Fruit fly (Drosophila melanogaster): ENCODE data around the gene Blos2.

Blos2 gene

dm6 chr3L:11052760-11053259 is 8.6 kb upstream of the Blos2 start:
- TF ChIP-seq CG6813 (GFP tag; optimal IDR thresholded peaks at IDR 0.05) (no peak), Drgx (GFP tag; IDR thresholded peaks at IDR 0.05) (peak; percentile 57; the same call in 1 of the 2 replicates), Ets65A (GFP tag) (peak; percentile 91), jigr1 (GFP tag; IDR thresholded peaks at IDR 0.05) (no peak)

dm6 chr3L:11053843-11054242 is 7.5 kb upstream of the Blos2 start, which contains the start of gene CG7888:
TSS of gene CG7888 (plus strand) at chr3L:11054035.
- 0 out of 3 replicates have a peak, but pooled peaks have one; percentile 57 for TF ChIP-seq CG2199 (GFP tag; IDR thresholded peaks at IDR 0.05)
- TF ChIP-seq crol (GFP tag; IDR thresholded peaks at IDR 0.05), result no peak
- TF ChIP-seq CG15269 (tag; optimal IDR thresholded peaks at IDR 0.05), result peak; percentile 13
- TF ChIP-seq toy (GFP tag; IDR thresholded peaks at IDR 0.05), result no peak
- TF ChIP-seq CG13894 (tag; optimal IDR thresholded peaks at IDR 0.05), result peak; percentile 63
- TF ChIP-seq CG12769 (tag; optimal IDR thresholded peaks at IDR 0.05), result peak; percentile 3
- TF ChIP-seq CG8290 (GFP tag; optimal IDR thresholded peaks at IDR 0.05), result no peak
- TF ChIP-seq CG8290 (tag; optimal IDR thresholded peaks at IDR 0.05), result peak in 1 of 2 experiments; percentile 46
- TF ChIP-seq chinmo (GFP tag; IDR thresholded peaks at IDR 0.05; ENCODE audit: partially characterized antibody), result 0 out of 4 replicates have a peak, but pooled peaks have one; percentile 23
- 0 out of 3 replicates have a peak, but pooled peaks have one; percentile 11 for TF ChIP-seq row (GFP tag; IDR thresholded peaks at IDR 0.05)
- TF ChIP-seq CG11456 (GFP tag; IDR thresholded peaks at IDR 0.05), result 0 out of 3 replicates have a peak, but pooled peaks have one; percentile 31
- peak; percentile 15 for TF ChIP-seq CG3995 (GFP tag; optimal IDR thresholded peaks at IDR 0.05)
- TF ChIP-seq CG9932 (GFP tag; IDR thresholded peaks at IDR 0.05), result no peak
- peak; percentile 18 for TF ChIP-seq CG15514 (GFP tag; optimal IDR thresholded peaks at IDR 0.05)
- TF ChIP-seq Doc2 (GFP tag; IDR thresholded peaks at IDR 0.05), result no peak
- TF ChIP-seq Med (GFP tag), result peak; percentile 26
- TF ChIP-seq D19A (tag; optimal IDR thresholded peaks at IDR 0.05), result peak; percentile 14
- no peak for TF ChIP-seq phol (tag; optimal IDR thresholded peaks at IDR 0.05)
- TF ChIP-seq sc (optimal IDR thresholded peaks at IDR 0.05), result no peak
- no peak for TF ChIP-seq sc (GFP tag; optimal IDR thresholded peaks at IDR 0.05)

dm6 chr3L:11062441-11062840 is 1.1 kb downstream of the Blos2 start, which contains the start of gene CG32069:
TSS of gene CG32069 (minus strand) at chr3L:11062614.
- TF ChIP-seq hbn (GFP tag; IDR thresholded peaks at IDR 0.05; ENCODE audit: partially characterized antibody), result 0 out of 2 replicates have a peak, but pooled peaks have one; percentile 20
- peak in 1 of 2 experiments; percentile 75 for TF ChIP-seq Pdp1 (GFP tag; optimal IDR thresholded peaks at IDR 0.05)
- peak; percentile 81 for TF ChIP-seq Sry-β (GFP tag; optimal IDR thresholded peaks at IDR 0.05)
- peak; percentile 5 for TF ChIP-seq CG4617 (GFP tag; optimal IDR thresholded peaks at IDR 0.05; ENCODE audit: borderline replicate concordance)
- TF ChIP-seq CG3281 (GFP tag; optimal IDR thresholded peaks at IDR 0.05), result no peak
- peak in 1 of 2 experiments; percentile 86 for TF ChIP-seq crp (GFP tag; optimal IDR thresholded peaks at IDR 0.05)
- peak; percentile 53 for TF ChIP-seq pzg (GFP tag; optimal IDR thresholded peaks at IDR 0.05)
- TF ChIP-seq stwl (tag; optimal IDR thresholded peaks at IDR 0.05), result peak; percentile 7
- TF ChIP-seq Dip2 (GFP tag; IDR thresholded peaks at IDR 0.05), result no peak
- TF ChIP-seq Bteb2 (GFP tag; optimal IDR thresholded peaks at IDR 0.05), result no peak
- TF ChIP-seq HmgZ (tag; optimal IDR thresholded peaks at IDR 0.05), result peak; percentile 0
- TF ChIP-seq CG1603 (tag; optimal IDR thresholded peaks at IDR 0.05), result no peak
- no peak for TF ChIP-seq sr (GFP tag; IDR thresholded peaks at IDR 0.05)
- TF ChIP-seq CG16863 (GFP tag; optimal IDR thresholded peaks at IDR 0.05), result no peak
- TF ChIP-seq MBD-R2 (GFP tag; IDR thresholded peaks at IDR 0.05), result peak; percentile 73
- TF ChIP-seq row (GFP tag; IDR thresholded peaks at IDR 0.05), result peak; percentile 39; the same call in 1 of the 3 replicates
- TF ChIP-seq ssp (GFP tag; IDR thresholded peaks at IDR 0.05), result no peak
- TF ChIP-seq Bdp1 (GFP tag; optimal IDR thresholded peaks at IDR 0.05), result no peak
- peak; percentile 16 for TF ChIP-seq Xbp1 (GFP tag; optimal IDR thresholded peaks at IDR 0.05)
- TF ChIP-seq Dp (GFP tag; optimal IDR thresholded peaks at IDR 0.05), result peak; percentile 84
- TF ChIP-seq CG1024 (GFP tag; IDR thresholded peaks at IDR 0.05), result no peak
- TF ChIP-seq YL-1 (GFP tag; optimal IDR thresholded peaks at IDR 0.05), result peak; percentile 11
- peak; percentile 88 for TF ChIP-seq E2f2 (GFP tag; IDR thresholded peaks at IDR 0.05)
- TF ChIP-seq MESR4 (GFP tag; optimal IDR thresholded peaks at IDR 0.05), result peak; percentile 54
- TF ChIP-seq CG15514 (GFP tag; optimal IDR thresholded peaks at IDR 0.05), result peak; percentile 36
